Fruit fly (Drosophila melanogaster): ENCODE results near the gene TrpRS-m.
A peak's percentile ranks its signal among the peaks of the same experiment; 100 is the strongest.

TrpRS-m gene

dm6 chr3L:17856655-17857479 lies 7.3 kb downstream of the TrpRS-m start, which contains the start of gene CG5535 (continued):
- peak; percentile 25; the same call in 1 of the 2 replicates for TF ChIP-seq CG4404 (GFP tag; IDR thresholded peaks at IDR 0.05)
- TF ChIP-seq CG16815 (GFP tag; optimal IDR thresholded peaks at IDR 0.05): peak; percentile 86
- no peak for TF ChIP-seq CG3163 (GFP tag; optimal IDR thresholded peaks at IDR 0.05)
- TF ChIP-seq sd (tag; optimal IDR thresholded peaks at IDR 0.05): peak; percentile 28
- TF ChIP-seq jing (GFP tag; optimal IDR thresholded peaks at IDR 0.05): no peak
- peak; percentile 25 for TF ChIP-seq CG9609 (GFP tag; optimal IDR thresholded peaks at IDR 0.05)
- no peak for TF ChIP-seq Opbp (GFP tag; IDR thresholded peaks at IDR 0.05; ENCODE audit: partially characterized antibody)
- TF ChIP-seq CG18619 (GFP tag; optimal IDR thresholded peaks at IDR 0.05): peak; percentile 90
- TF ChIP-seq CG7963 (GFP tag; IDR thresholded peaks at IDR 0.05; ENCODE audit: partially characterized antibody): no peak
- TF ChIP-seq rib (GFP tag; IDR thresholded peaks at IDR 0.05): peak; percentile 38
- TF ChIP-seq CG6683 (GFP tag; optimal IDR thresholded peaks at IDR 0.05): peak; percentile 33
- TF ChIP-seq Bdp1 (GFP tag; optimal IDR thresholded peaks at IDR 0.05): no peak
- TF ChIP-seq jumu (GFP tag; optimal IDR thresholded peaks at IDR 0.05): peak; percentile 51
- peak; percentile 58; the same call in 2 of the 3 replicates for TF ChIP-seq gce (GFP tag; IDR thresholded peaks at IDR 0.05)
- TF ChIP-seq cad (GFP tag; optimal IDR thresholded peaks at IDR 0.05): no peak
- no peak for TF ChIP-seq nau (GFP tag; optimal IDR thresholded peaks at IDR 0.05)
- TF ChIP-seq CG13775 (GFP tag; optimal IDR thresholded peaks at IDR 0.05): peak; percentile 91
- no peak for TF ChIP-seq CG8089 (GFP tag; optimal IDR thresholded peaks at IDR 0.05)
- TF ChIP-seq schlank (tag; optimal IDR thresholded peaks at IDR 0.05): peak; percentile 65
- TF ChIP-seq gcm2 (GFP tag; optimal IDR thresholded peaks at IDR 0.05): no peak
- TF ChIP-seq sens-2 (GFP tag; IDR thresholded peaks at IDR 0.05): no peak
- peak; percentile 80 for TF ChIP-seq CG3281 (GFP tag; optimal IDR thresholded peaks at IDR 0.05)
- TF ChIP-seq kah (GFP tag; optimal IDR thresholded peaks at IDR 0.05): no peak
- peak; percentile 30 for TF ChIP-seq CG13624 (GFP tag; optimal IDR thresholded peaks at IDR 0.05)
- TF ChIP-seq caup (GFP tag; optimal IDR thresholded peaks at IDR 0.05; ENCODE audit: severe bottlenecking): peak; percentile 56
- no peak for TF ChIP-seq CG10565 (GFP tag; optimal IDR thresholded peaks at IDR 0.05)
- peak; percentile 86 for TF ChIP-seq CG2712 (tag; optimal IDR thresholded peaks at IDR 0.05)
- no peak; the same call in 2 of the 3 replicates for TF ChIP-seq CG3726 (GFP tag; IDR thresholded peaks at IDR 0.05)
- TF ChIP-seq CG12942 (GFP tag; optimal IDR thresholded peaks at IDR 0.05): peak; percentile 37
- TF ChIP-seq hb (GFP tag; IDR thresholded peaks at IDR 0.05; ENCODE audit: partially characterized antibody): no peak
- no peak for TF ChIP-seq wek (GFP tag; optimal IDR thresholded peaks at IDR 0.05)
- TF ChIP-seq Gsc (GFP tag; IDR thresholded peaks at IDR 0.05): no peak
- TF ChIP-seq CG2678 (tag; optimal IDR thresholded peaks at IDR 0.05): peak; percentile 94
- peak; percentile 78 for TF ChIP-seq NfI (GFP tag; optimal IDR thresholded peaks at IDR 0.05)
- TF ChIP-seq CG8290 (GFP tag; optimal IDR thresholded peaks at IDR 0.05): peak; percentile 29
- peak in 1 of 2 experiments; percentile 94 for TF ChIP-seq CG8290 (tag; optimal IDR thresholded peaks at IDR 0.05)
- no peak for TF ChIP-seq eyg (GFP tag; optimal IDR thresholded peaks at IDR 0.05)
- peak; percentile 60 for TF ChIP-seq CG10543 (GFP tag; optimal IDR thresholded peaks at IDR 0.05)
- TF ChIP-seq Drgx (GFP tag; IDR thresholded peaks at IDR 0.05): peak; percentile 59
- TF ChIP-seq crp (GFP tag; optimal IDR thresholded peaks at IDR 0.05): peak in 1 of 2 experiments; percentile 21
- peak; percentile 84 for TF ChIP-seq slbo (GFP tag; IDR thresholded peaks at IDR 0.05)
- TF ChIP-seq CG32772 (GFP tag; IDR thresholded peaks at IDR 0.05): no peak; the same call in 1 of the 2 replicates
- TF ChIP-seq CG5180 (GFP tag; optimal IDR thresholded peaks at IDR 0.05): peak; percentile 65
- peak; percentile 34 for TF ChIP-seq shn (GFP tag; optimal IDR thresholded peaks at IDR 0.05)
- TF ChIP-seq CG12391 (tag; optimal IDR thresholded peaks at IDR 0.05): peak; percentile 88
- TF ChIP-seq slou (GFP tag; optimal IDR thresholded peaks at IDR 0.05): peak; percentile 66
- TF ChIP-seq CG9437 (GFP tag; optimal IDR thresholded peaks at IDR 0.05): peak; percentile 93
- peak; percentile 72 for TF ChIP-seq otp (GFP tag; IDR thresholded peaks at IDR 0.05)
- TF ChIP-seq GATAe (GFP tag; conservative IDR thresholded peaks at IDR 0.05): no peak; the same call in 1 of the 2 replicates
